Worm (Caenorhabditis elegans): ENCODE measurements around the gene F02D10.3.

F02D10.3 gene

ce11 chrX:13511796-13512195 is 49.4 kb upstream of the F02D10.3 start (continued):
- peak; percentile 61 for TF ChIP-seq nhr-20 (tag; optimal IDR thresholded peaks at IDR 0.05)
- peak; percentile 5 to 11 for TF ChIP-seq efl-1 (optimal IDR thresholded peaks at IDR 0.05)
- peak in 1 of 2 experiments; percentile 92 for TF ChIP-seq efl-1 (GFP tag; optimal IDR thresholded peaks at IDR 0.05 in 1 of 2)
- peak; percentile 62 for TF ChIP-seq nhr-85 (tag)

ce11 chrX:13510997-13511396 is 48.6 kb upstream of the F02D10.3 start, which contains the start of gene col-185:
col-185 (minus strand) TSS chrX:13511097.
- TF ChIP-seq nhr-47 (tag; optimal IDR thresholded peaks at IDR 0.05) = no peak

ce11 chrX:13510234-13510837 is 47.9 kb upstream of the F02D10.3 start:
- TF ChIP-seq C34B4.2 (tag; optimal IDR thresholded peaks at IDR 0.05) (no peak), elt-2 (tag; optimal IDR thresholded peaks at IDR 0.05) (no peak), ceh-88 (GFP tag; IDR thresholded peaks at IDR 0.05) (no peak), sox-4 (tag; optimal IDR thresholded peaks at IDR 0.05) (no peak), elt-3 (tag; optimal IDR thresholded peaks at IDR 0.05) (no peak), pqm-1 (tag; optimal IDR thresholded peaks at IDR 0.05) (no peak), F16B12.6 (tag; optimal IDR thresholded peaks at IDR 0.05) (no peak), efl-3 (GFP tag; optimal IDR thresholded peaks at IDR 0.05) (no peak), pag-3 (tag; optimal IDR thresholded peaks at IDR 0.05; ENCODE audit: borderline replicate concordance, insufficient read depth) (no peak)

ce11 chrX:13507233-13507632 is 44.8 kb upstream of the F02D10.3 start, which contains the start of gene H06A10.1:
H06A10.1 (plus strand) TSS chrX:13507533.
- no peak for TF ChIP-seq pqm-1 (tag; optimal IDR thresholded peaks at IDR 0.05)
- TF ChIP-seq nhr-237 (tag; optimal IDR thresholded peaks at IDR 0.05) = no peak
- TF ChIP-seq nhr-47 (tag; optimal IDR thresholded peaks at IDR 0.05) = no peak
- TF ChIP-seq C04F5.9 (tag; optimal IDR thresholded peaks at IDR 0.05) = no peak
- no peak for TF ChIP-seq pag-3 (tag; optimal IDR thresholded peaks at IDR 0.05; ENCODE audit: borderline replicate concordance, insufficient read depth)
- no peak for TF ChIP-seq elt-3 (tag; optimal IDR thresholded peaks at IDR 0.05)
- TF ChIP-seq isw-1 (GFP tag; IDR thresholded peaks at IDR 0.05) = no peak
- no peak for TF ChIP-seq zag-1 (tag; optimal IDR thresholded peaks at IDR 0.05)
- no peak for TF ChIP-seq fkh-8 (tag; optimal IDR thresholded peaks at IDR 0.05)
- TF ChIP-seq mef-2 (tag; optimal IDR thresholded peaks at IDR 0.05) = no peak
- no peak for TF ChIP-seq tlp-1 (tag; optimal IDR thresholded peaks at IDR 0.05)
- TF ChIP-seq aha-1 (tag; optimal IDR thresholded peaks at IDR 0.05) = no peak
- TF ChIP-seq lin-35 (GFP tag; optimal IDR thresholded peaks at IDR 0.05) = no peak
- TF ChIP-seq ets-5 (GFP tag; IDR thresholded peaks at IDR 0.05) = no peak
- TF ChIP-seq irx-1 (tag; optimal IDR thresholded peaks at IDR 0.05) = no peak

ce11 chrX:13506493-13506892 is 44.1 kb upstream of the F02D10.3 start:
- TF ChIP-seq mab-9 (GFP tag; IDR thresholded peaks at IDR 0.05) = no peak
- TF ChIP-seq unc-62 (GFP tag; optimal IDR thresholded peaks at IDR 0.05) = no peak
- TF ChIP-seq nhr-20 (tag; optimal IDR thresholded peaks at IDR 0.05) = no peak
- TF ChIP-seq nhr-12 (tag; optimal IDR thresholded peaks at IDR 0.05) = no peak
- no peak for TF ChIP-seq Y116A8C.19 (tag; optimal IDR thresholded peaks at IDR 0.05; ENCODE audit: borderline replicate concordance)
- TF ChIP-seq nhr-237 (tag; optimal IDR thresholded peaks at IDR 0.05) = no peak
- no peak for TF ChIP-seq mep-1 (tag; optimal IDR thresholded peaks at IDR 0.05)
- no peak for TF ChIP-seq grh-1 (GFP tag; IDR thresholded peaks at IDR 0.05)
- TF ChIP-seq zag-1 (tag; optimal IDR thresholded peaks at IDR 0.05) = no peak
- TF ChIP-seq xbp-1 (tag; optimal IDR thresholded peaks at IDR 0.05) = no peak
- TF ChIP-seq nhr-71 (tag; optimal IDR thresholded peaks at IDR 0.05) = no peak

ce11 chrX:13506043-13506442 is 43.6 kb upstream of the F02D10.3 start:
- TF ChIP-seq sox-4 (tag; optimal IDR thresholded peaks at IDR 0.05) (no peak), lin-13 (GFP tag; optimal IDR thresholded peaks at IDR 0.05) (no peak), ceh-82 (tag; optimal IDR thresholded peaks at IDR 0.05) (peak in 1 of 3 experiments; percentile 26), lin-14 (GFP tag; optimal IDR thresholded peaks at IDR 0.05) (peak; percentile 33), rnt-1 (tag; optimal IDR thresholded peaks at IDR 0.05) (no peak), tlp-1 (tag; optimal IDR thresholded peaks at IDR 0.05) (no peak), fkh-10 (GFP tag; optimal IDR thresholded peaks at IDR 0.05) (no peak), ceh-63 (GFP tag; optimal IDR thresholded peaks at IDR 0.05) (peak; percentile 56)
